Worm (Caenorhabditis elegans): ENCODE measurements around the gene Y41C4A.18.

DNA sequence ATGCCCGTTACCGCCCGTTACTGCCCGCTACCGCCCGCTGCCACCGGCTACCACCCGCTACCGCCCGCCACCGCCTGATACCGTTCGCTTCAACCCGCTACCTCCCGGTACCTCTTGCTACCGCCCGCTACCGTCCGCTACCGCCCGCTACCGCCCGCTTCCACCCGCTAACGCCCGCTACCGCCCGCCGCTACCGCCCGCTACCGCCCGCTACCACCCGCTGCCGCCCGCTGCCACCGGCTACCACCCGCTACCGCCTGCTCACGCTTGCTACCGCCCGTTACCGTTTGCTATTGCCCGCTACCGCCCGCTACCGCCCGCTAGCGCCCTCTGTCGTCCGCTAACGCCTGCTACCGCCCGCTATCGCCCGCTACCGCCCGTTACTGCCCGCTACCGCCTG lies 28.5 kb upstream of the Y41C4A.18 start:
- no peak for TF ChIP-seq him-1 (tag; optimal IDR thresholded peaks at IDR 0.05)
- no peak for TF ChIP-seq dao-5 (tag; optimal IDR thresholded peaks at IDR 0.05)
- TF ChIP-seq W03F9.2 (tag; optimal IDR thresholded peaks at IDR 0.05), result no peak
